Worm (Caenorhabditis elegans) whole organism, L3 larva: Measurements from ENCODE around the gene mdt-15.
A peak's percentile ranks its signal among the peaks of the same experiment; 100 is the strongest.

Experiments used
- R02D3.7 ChIP-seq: fragments of 150-350 bp; optimal IDR thresholded peaks from 2 replicates; lab custom pipeline; 2014; ENCODE audit warnings: missing biosample characterization, missing genetic modification characterization
- ZK546.5 ChIP-seq: sonication (generic microtip); optimal IDR thresholded peaks from 2 replicates; lab custom pipeline; 2017; ENCODE audit warnings: missing biosample characterization, missing genetic modification characterization
- aly-2 ChIP-seq: fragments of 150-350 bp; optimal IDR thresholded peaks from 2 replicates; lab custom pipeline; 2014; ENCODE audit warnings: missing biosample characterization, missing genetic modification characterization
- ama-1 ChIP-seq: fragments of 150-350 bp; optimal IDR thresholded peaks from 2 replicates; lab custom pipeline; 2018
- ceh-16 ChIP-seq: sonication (generic microtip); optimal IDR thresholded peaks from 2 replicates; lab custom pipeline; 2017; ENCODE audit warnings: missing biosample characterization, missing genetic modification characterization
- ceh-28 ChIP-seq: fragments of 150-350 bp; optimal IDR thresholded peaks from 2 replicates; lab custom pipeline; 2014; ENCODE audit warnings: missing biosample characterization, missing genetic modification reagents, missing genetic modification characterization
- ceh-82 ChIP-seq: fragments of 150-350 bp; optimal IDR thresholded peaks from 2 replicates; lab custom pipeline; 2014; ENCODE audit warnings: missing biosample characterization, missing genetic modification characterization
- ceh-9 ChIP-seq: sonication (generic microtip); optimal IDR thresholded peaks from 2 replicates; lab custom pipeline; 2018; ENCODE audit warnings: missing biosample characterization, missing genetic modification characterization
- daf-12 ChIP-seq: fragments of 150-350 bp; optimal IDR thresholded peaks from 2 replicates; lab custom pipeline; 2014; ENCODE audit warnings: missing biosample characterization, missing genetic modification reagents, missing genetic modification characterization
- egl-27 ChIP-seq: sonication (generic microtip); optimal IDR thresholded peaks from 4 replicates; lab custom pipeline; 2017; ENCODE audit warnings: missing biosample characterization, missing genetic modification reagents, missing genetic modification characterization
- egl-5 ChIP-seq: fragments of 150-350 bp; optimal IDR thresholded peaks from 2 replicates; lab custom pipeline; 2017; ENCODE audit warnings: missing biosample characterization, missing genetic modification reagents, missing genetic modification characterization, inconsistent platforms
- elt-1 ChIP-seq: fragments of 150-350 bp; optimal IDR thresholded peaks from 2 replicates; lab custom pipeline; 2014; ENCODE audit warnings: missing biosample characterization, missing genetic modification characterization
- elt-2 ChIP-seq: sonication (generic microtip); optimal IDR thresholded peaks from 2 replicates; lab custom pipeline; 2016; ENCODE audit warnings: missing genetic modification reagents, mild to moderate bottlenecking, missing genetic modification characterization, missing compliant biosample characterization
- elt-3 ChIP-seq, 3 experiments: fragments of 150-350 bp in 1 of 3; sonication (generic microtip) in 2 of 3; optimal IDR thresholded peaks; 2 replicates in 2 of 3; 4 replicates in 1 of 3; lab custom pipeline; 2014 to 2017; ENCODE audit warnings: missing biosample characterization in 3 of 3, missing genetic modification characterization in 3 of 3
- eor-1 ChIP-seq, 2 experiments: fragments of 150-350 bp; optimal IDR thresholded peaks; 2 replicates each; lab custom pipeline; 2014 to 2018; ENCODE audit warnings: missing biosample characterization in 2 of 2, missing genetic modification characterization in 2 of 2
- fkh-10 ChIP-seq: sonication (generic microtip); optimal IDR thresholded peaks from 2 replicates; lab custom pipeline; 2017; ENCODE audit warnings: missing biosample characterization, missing genetic modification reagents, missing genetic modification characterization
- fkh-2 ChIP-seq: fragments of 150-350 bp; optimal IDR thresholded peaks from 2 replicates; lab custom pipeline; 2014; ENCODE audit warnings: missing biosample characterization, missing genetic modification reagents, missing genetic modification characterization
- fos-1 ChIP-seq: fragments of 150-350 bp; optimal IDR thresholded peaks from 2 replicates; lab custom pipeline; 2014; ENCODE audit warnings: missing biosample characterization, missing genetic modification characterization
- hmg-11 ChIP-seq: sonication (generic microtip); optimal IDR thresholded peaks from 2 replicates; lab custom pipeline; 2016; ENCODE audit warnings: missing genetic modification characterization, missing compliant biosample characterization
- jun-1 ChIP-seq: fragments of 150-350 bp; optimal IDR thresholded peaks from 2 replicates; lab custom pipeline; 2014; ENCODE audit warnings: missing biosample characterization, missing genetic modification reagents, missing genetic modification characterization
- lin-15B ChIP-seq: fragments of 150-350 bp; optimal IDR thresholded peaks from 2 replicates; lab custom pipeline; 2014; ENCODE audit warnings: missing biosample characterization, missing genetic modification characterization
- lin-39 ChIP-seq: fragments of 150-350 bp; optimal IDR thresholded peaks from 2 replicates; lab custom pipeline; 2018; ENCODE audit warnings: missing biosample characterization, missing genetic modification reagents, missing genetic modification characterization
- lsy-12 ChIP-seq: sonication (generic microtip); optimal IDR thresholded peaks from 2 replicates; lab custom pipeline; 2016; ENCODE audit warnings: mild to moderate bottlenecking, missing genetic modification characterization, missing compliant biosample characterization
- mdl-1 ChIP-seq: fragments of 150-350 bp; optimal IDR thresholded peaks from 2 replicates; lab custom pipeline; 2014; ENCODE audit warnings: missing biosample characterization, missing genetic modification characterization
- mml-1 ChIP-seq: fragments of 150-350 bp; sonication (generic microtip); optimal IDR thresholded peaks from 3 replicates; lab custom pipeline; 2014; ENCODE audit warnings: missing biosample characterization, missing genetic modification characterization
- nfya-1 ChIP-seq: sonication (generic microtip); optimal IDR thresholded peaks from 2 replicates; lab custom pipeline; 2017; ENCODE audit warnings: missing genetic modification characterization, mild to moderate bottlenecking, missing compliant biosample characterization, antibody characterized with exemption, moderate library complexity; ENCODE audit not compliant: insufficient read depth
- nhr-11 ChIP-seq: fragments of 150-350 bp; optimal IDR thresholded peaks from 2 replicates; lab custom pipeline; 2014; ENCODE audit warnings: missing biosample characterization, missing genetic modification characterization
- nhr-12 ChIP-seq: fragments of 150-350 bp; optimal IDR thresholded peaks from 2 replicates; lab custom pipeline; 2014; ENCODE audit warnings: missing biosample characterization, missing genetic modification characterization
- nhr-23 ChIP-seq: fragments of 150-350 bp; optimal IDR thresholded peaks from 2 replicates; lab custom pipeline; 2014; ENCODE audit warnings: missing biosample characterization, missing genetic modification reagents, missing genetic modification characterization
- nhr-237 ChIP-seq: fragments of 150-350 bp; optimal IDR thresholded peaks from 2 replicates; lab custom pipeline; 2014; ENCODE audit warnings: missing biosample characterization, missing genetic modification characterization
- nhr-25 ChIP-seq: sonication (generic microtip); optimal IDR thresholded peaks from 2 replicates; lab custom pipeline; 2017; ENCODE audit warnings: missing biosample characterization, missing genetic modification characterization
- nhr-28 ChIP-seq: fragments of 150-350 bp; optimal IDR thresholded peaks from 2 replicates; lab custom pipeline; 2014; ENCODE audit warnings: missing biosample characterization, missing genetic modification characterization
- nhr-43 ChIP-seq: sonication (generic microtip); optimal IDR thresholded peaks from 2 replicates; lab custom pipeline; 2016; ENCODE audit warnings: mild to moderate bottlenecking, missing genetic modification characterization, missing compliant biosample characterization; ENCODE audit not compliant: poor library complexity, severe bottlenecking
- nhr-67 ChIP-seq: fragments of 150-350 bp; optimal IDR thresholded peaks from 2 replicates; lab custom pipeline; 2014; ENCODE audit warnings: missing biosample characterization, missing genetic modification characterization
- nhr-76 ChIP-seq: fragments of 150-350 bp; sonication (generic microtip); optimal IDR thresholded peaks from 5 replicates; lab custom pipeline; 2014; ENCODE audit warnings: missing biosample characterization, missing genetic modification characterization
- nhr-77 ChIP-seq: fragments of 150-350 bp; optimal IDR thresholded peaks from 2 replicates; lab custom pipeline; 2014; ENCODE audit warnings: missing biosample characterization, missing genetic modification characterization
- pha-4 ChIP-seq: fragments of 150-350 bp; optimal IDR thresholded peaks from 2 replicates; lab custom pipeline; 2014; ENCODE audit warnings: missing biosample characterization, missing genetic modification reagents, missing genetic modification characterization
- pqm-1 ChIP-seq: fragments of 150-350 bp; optimal IDR thresholded peaks from 2 replicates; lab custom pipeline; 2017; ENCODE audit warnings: missing biosample characterization, missing genetic modification characterization, inconsistent platforms
- sea-2 ChIP-seq: fragments of 150-350 bp; sonication (generic microtip); optimal IDR thresholded peaks from 4 replicates; lab custom pipeline; 2014; ENCODE audit warnings: missing biosample characterization, missing genetic modification reagents, missing genetic modification characterization
- skn-1 ChIP-seq: fragments of 150-350 bp; optimal IDR thresholded peaks from 2 replicates; lab custom pipeline; 2014; ENCODE audit warnings: missing biosample characterization, missing genetic modification characterization
- snpc-4 ChIP-seq: fragments of 150-350 bp; optimal IDR thresholded peaks from 2 replicates; lab custom pipeline; 2014; ENCODE audit warnings: missing biosample characterization, missing genetic modification characterization
- tbx-2 ChIP-seq: sonication (generic microtip); optimal IDR thresholded peaks from 2 replicates; lab custom pipeline; 2016; ENCODE audit warnings: mild to moderate bottlenecking, missing genetic modification characterization, missing compliant biosample characterization
- unc-39 ChIP-seq: sonication (generic microtip); optimal IDR thresholded peaks from 4 replicates; lab custom pipeline; 2017; ENCODE audit warnings: missing biosample characterization, missing genetic modification characterization
- unc-62 ChIP-seq: fragments of 150-350 bp; sonication (generic microtip); optimal IDR thresholded peaks from 4 replicates; lab custom pipeline; 2014; ENCODE audit warnings: missing biosample characterization, missing genetic modification reagents, missing genetic modification characterization
- zag-1 ChIP-seq: fragments of 150-350 bp; optimal IDR thresholded peaks from 2 replicates; lab custom pipeline; 2014; ENCODE audit warnings: missing biosample characterization, missing genetic modification characterization
- ztf-11 ChIP-seq: fragments of 150-350 bp; optimal IDR thresholded peaks from 2 replicates; lab custom pipeline; 2014; ENCODE audit warnings: missing biosample characterization, missing genetic modification characterization
- ztf-4 ChIP-seq: fragments of 150-350 bp; optimal IDR thresholded peaks from 2 replicates; lab custom pipeline; 2014; ENCODE audit warnings: missing biosample characterization, missing genetic modification characterization

mdt-15 gene

ce11 chrIII:5839147-5839546, 5.6 kb upstream of the mdt-15 start (continued):
- TF ChIP-seq pha-4 (tag; lab: Kevin White, UChicago) = no peak

- no peak for TF ChIP-seq ztf-11 (tag; lab: Kevin White, UChicago)
- TF ChIP-seq egl-5 (tag; lab: Kevin White, UChicago) = no peak
- no peak for TF ChIP-seq ceh-9
- TF ChIP-seq nhr-28 = no peak
- TF ChIP-seq nhr-12 = no peak
- TF ChIP-seq sea-2 (GFP tag; lab: Kevin White, UChicago) = no peak
- TF ChIP-seq jun-1 (tag; lab: Kevin White, UChicago) = peak; percentile 35
- no peak for TF ChIP-seq nhr-76 (tag; lab: Kevin White, UChicago)
- TF ChIP-seq aly-2 = no peak
- TF ChIP-seq hmg-11 (tag; lab: Kevin White, UChicago) = no peak
- no peak for TF ChIP-seq ceh-16 (tag; lab: Kevin White, UChicago)
- TF ChIP-seq tbx-2 (tag; lab: Kevin White, UChicago) = no peak
- no peak for TF ChIP-seq mml-1 (tag; lab: Kevin White, UChicago)
- TF ChIP-seq nfya-1 (tag; lab: Kevin White, UChicago) = peak; percentile 14
- peak; percentile 46 for TF ChIP-seq nhr-23 (tag; lab: Kevin White, UChicago)
- no peak for TF ChIP-seq daf-12 (tag; lab: Kevin White, UChicago)
- TF ChIP-seq lin-15B (tag; lab: Kevin White, UChicago) = no peak
- TF ChIP-seq nhr-11 = no peak
- TF ChIP-seq ZK546.5 (tag; lab: Kevin White, UChicago) = no peak
- TF ChIP-seq ceh-28 = no peak
- TF ChIP-seq nhr-67 (tag; lab: Kevin White, UChicago) = no peak
- TF ChIP-seq pqm-1 (tag; lab: Kevin White, UChicago) = peak; percentile 93
- TF ChIP-seq elt-3 (tag; optimal IDR thresholded peaks at IDR 0.05; lab: Kevin White, UChicago) = no peak
- TF ChIP-seq lin-39 = no peak
- TF ChIP-seq pha-4 (tag; lab: Kevin White, UChicago) = peak; percentile 75
- TF ChIP-seq fkh-10 (GFP tag; lab: Kevin White, UChicago) = no peak
- no peak for TF ChIP-seq nhr-237 (tag; lab: Kevin White, UChicago)
- no peak for TF ChIP-seq zag-1 (tag; lab: Kevin White, UChicago)
- no peak for TF ChIP-seq fkh-2 (tag; lab: Kevin White, UChicago)
- no peak for TF ChIP-seq eor-1 (tag; optimal IDR thresholded peaks at IDR 0.05; lab: Kevin White, UChicago)
- peak; percentile 73 for TF ChIP-seq ama-1 (lab: Kevin White, UChicago)
- TF ChIP-seq elt-2 (tag; lab: Kevin White, UChicago) = peak; percentile 95
- TF ChIP-seq nhr-25 (tag; lab: Kevin White, UChicago) = no peak
- TF ChIP-seq mdl-1 (tag; lab: Kevin White, UChicago) = peak; percentile 11
- no peak for TF ChIP-seq ztf-4 (tag; lab: Kevin White, UChicago)
- no peak for TF ChIP-seq skn-1 (tag; lab: Kevin White, UChicago)
- TF ChIP-seq egl-27 (tag; lab: Kevin White, UChicago) = no peak
- TF ChIP-seq unc-39 (tag; lab: Kevin White, UChicago) = no peak
- no peak for TF ChIP-seq unc-62
- TF ChIP-seq ceh-82 (tag; lab: Kevin White, UChicago) = no peak
- TF ChIP-seq fos-1 (tag; lab: Kevin White, UChicago) = no peak
- peak; percentile 59 for TF ChIP-seq elt-1
- no peak for TF ChIP-seq R02D3.7 (tag; lab: Kevin White, UChicago)
- no peak for TF ChIP-seq nhr-77 (tag; lab: Kevin White, UChicago)
- peak; percentile 53 for TF ChIP-seq lsy-12 (tag; lab: Kevin White, UChicago)
- peak; percentile 44 for TF ChIP-seq nhr-43 (tag; lab: Kevin White, UChicago)
- no peak for TF ChIP-seq snpc-4 (tag; lab: Kevin White, UChicago)
Observed at ce11 chrIII:5838159-5839046, 4.9 kb upstream of the mdt-15 start.
